Fruit fly (Drosophila melanogaster) whole organism, embryonic: ENCODE data around the gene FASN2.

Source experiments
- CG10147 ChIP-seq: fragments of 200-800 bp; sonication (Bioruptor generic); optimal IDR thresholded peaks from 2 replicates; lab custom pipeline; 2019; ENCODE audit warnings: missing biosample characterization, mild to moderate bottlenecking, missing genetic modification characterization, moderate library complexity
- CG10565 ChIP-seq: fragments of 200-800 bp; sonication (Bioruptor generic); optimal IDR thresholded peaks from 3 replicates; lab custom pipeline; 2016; ENCODE audit warnings: missing biosample characterization, mild to moderate bottlenecking, missing genetic modification characterization
- CG11695 ChIP-seq: fragments of 200-800 bp; sonication (Bioruptor generic); IDR thresholded peaks from 3 replicates; pipeline ENCODE4 v1.3.6; 2022; ENCODE audit warnings: missing biosample characterization, missing genetic modification characterization
- CG12219 ChIP-seq: fragments of 200-800 bp; sonication (Bioruptor generic); optimal IDR thresholded peaks from 3 replicates; lab custom pipeline; 2018; ENCODE audit warnings: missing biosample characterization, mild to moderate bottlenecking, missing genetic modification characterization
- CG12391 ChIP-seq: fragments of 200-800 bp; sonication (Bioruptor generic); optimal IDR thresholded peaks from 3 replicates; lab custom pipeline; 2018; ENCODE audit warnings: missing biosample characterization, mild to moderate bottlenecking, missing genetic modification characterization, moderate library complexity
- CG14860 ChIP-seq: fragments of 200-800 bp; sonication (Bioruptor generic); IDR thresholded peaks from 3 replicates; pipeline ENCODE4 v1.3.6; 2022; ENCODE audit warnings: missing biosample characterization, missing genetic modification characterization; ENCODE audit not compliant: partially characterized antibody
- CG15696 ChIP-seq: fragments of 200-800 bp; sonication (Bioruptor generic); optimal IDR thresholded peaks from 2 replicates; lab custom pipeline; 2019; ENCODE audit warnings: missing biosample characterization, mild to moderate bottlenecking, missing genetic modification characterization, moderate library complexity
- CG16813 ChIP-seq: fragments of 200-800 bp; sonication (Bioruptor generic); IDR thresholded peaks from 3 replicates; pipeline ENCODE4 v1.3.6; 2022; ENCODE audit warnings: missing biosample characterization, missing genetic modification characterization; ENCODE audit not compliant: partially characterized antibody
- CG17829 ChIP-seq: fragments of 200-800 bp; optimal IDR thresholded peaks from 2 replicates; lab custom pipeline; 2019; ENCODE audit warnings: missing biosample characterization, mild to moderate bottlenecking, missing genetic modification characterization, moderate library complexity
- CG2712 ChIP-seq: fragments of 200-800 bp; optimal IDR thresholded peaks from 3 replicates; lab custom pipeline; 2019; ENCODE audit warnings: missing biosample characterization, mild to moderate bottlenecking, missing genetic modification characterization, moderate library complexity
- CG30403 ChIP-seq: fragments of 200-800 bp; sonication (Bioruptor generic); optimal IDR thresholded peaks from 3 replicates; lab custom pipeline; 2016; ENCODE audit warnings: missing biosample characterization, missing genetic modification characterization
- CG31441 ChIP-seq: fragments of 200-800 bp; sonication (Bioruptor generic); IDR thresholded peaks from 2 replicates; pipeline ENCODE4 v1.3.6; 2022; ENCODE audit warnings: missing biosample characterization, missing genetic modification characterization
- CG3163 ChIP-seq: fragments of 200-800 bp; sonication (Bioruptor generic); optimal IDR thresholded peaks from 3 replicates; lab custom pipeline; 2016; ENCODE audit warnings: missing biosample characterization, missing genetic modification characterization
- CG34376 ChIP-seq: fragments of 200-800 bp; sonication (Bioruptor generic); optimal IDR thresholded peaks from 2 replicates; lab custom pipeline; 2018; ENCODE audit warnings: missing biosample characterization, mild to moderate bottlenecking, missing genetic modification characterization
- CG3726 ChIP-seq: fragments of 200-800 bp; sonication (Bioruptor generic); IDR thresholded peaks from 3 replicates; pipeline ENCODE4, ENCODE4 v1.3.6; 2022; ENCODE audit warnings: missing biosample characterization, missing genetic modification characterization
- CG8089 ChIP-seq: fragments of 200-800 bp; sonication (Bioruptor generic); optimal IDR thresholded peaks from 3 replicates; lab custom pipeline; 2016; ENCODE audit warnings: missing biosample characterization, missing genetic modification characterization
- CG9817 ChIP-seq: fragments of 200-800 bp; sonication (Bioruptor generic); optimal IDR thresholded peaks from 2 replicates; lab custom pipeline; 2018; ENCODE audit warnings: missing biosample characterization, mild to moderate bottlenecking, missing genetic modification characterization, moderate library complexity
- CrebB ChIP-seq: fragments of 200-800 bp; sonication (Bioruptor generic); optimal IDR thresholded peaks from 3 replicates; lab custom pipeline; 2018; ENCODE audit warnings: missing biosample characterization, mild to moderate bottlenecking, missing genetic modification characterization
- Dip2 ChIP-seq: fragments of 200-800 bp; sonication (Bioruptor generic); IDR thresholded peaks from 2 replicates; pipeline ENCODE4 v1.3.6; 2022; ENCODE audit warnings: missing biosample characterization, missing genetic modification characterization
- Doc2 ChIP-seq: fragments of 200-800 bp; sonication (Bioruptor generic); IDR thresholded peaks from 2 replicates; pipeline ENCODE4 v1.3.6; 2022; ENCODE audit warnings: missing biosample characterization, missing genetic modification characterization
- Eip74EF ChIP-seq, 2 experiments: fragments of 200-800 bp in 1 of 2; fragments of >200 bp in 1 of 2; sonication (Bioruptor generic) in 1 of 2; optimal IDR thresholded peaks; 2 replicates each; lab custom pipeline; 2017 to 2019; ENCODE audit warnings: missing biosample characterization in 2 of 2, missing genetic modification characterization in 2 of 2, mild to moderate bottlenecking in 1 of 2, moderate library complexity in 1 of 2
- Fer3 ChIP-seq: fragments of 200-800 bp; sonication (Bioruptor generic); optimal IDR thresholded peaks from 2 replicates; lab custom pipeline; 2018; ENCODE audit warnings: missing biosample characterization, mild to moderate bottlenecking, missing genetic modification characterization, moderate library complexity
- H15 ChIP-seq: fragments of 200-800 bp; sonication (Bioruptor generic); IDR thresholded peaks from 3 replicates; pipeline ENCODE4 v1.3.6; 2022; ENCODE audit warnings: missing biosample characterization, missing genetic modification characterization
- Lim3 ChIP-seq: fragments of 200-800 bp; sonication (Bioruptor generic); IDR thresholded peaks from 2 replicates; pipeline ENCODE4 v1.3.6; 2022; ENCODE audit warnings: missing biosample characterization, missing genetic modification characterization
- Optix ChIP-seq: fragments of 200-800 bp; sonication (Bioruptor generic); IDR thresholded peaks from 3 replicates; pipeline ENCODE4 v1.3.6; 2022; ENCODE audit warnings: missing biosample characterization, missing genetic modification characterization
- Stat92E ChIP-seq, 3 experiments: fragments of >200 bp in 2 of 3; fragments of 200-800 bp in 1 of 3; sonication (Bioruptor generic) in 1 of 3; optimal IDR thresholded peaks; 2 replicates each; lab custom pipeline; 2017 to 2019; ENCODE audit warnings: missing biosample characterization in 3 of 3, missing genetic modification characterization in 3 of 3, mild to moderate bottlenecking in 1 of 3, moderate library complexity in 1 of 3
- Taf1 ChIP-seq: fragments of 200-800 bp; sonication (Bioruptor generic); IDR thresholded peaks from 2 replicates; pipeline ENCODE4 v1.3.6; 2022; ENCODE audit warnings: missing biosample characterization, missing genetic modification characterization
- YL-1 ChIP-seq: fragments of 200-800 bp; sonication (Bioruptor generic); optimal IDR thresholded peaks from 3 replicates; lab custom pipeline; 2017; ENCODE audit warnings: missing biosample characterization, mild to moderate bottlenecking, missing genetic modification characterization
- ash1 ChIP-seq: fragments of 200-800 bp; sonication (Bioruptor generic); optimal IDR thresholded peaks from 2 replicates; lab custom pipeline; 2018; ENCODE audit warnings: missing biosample characterization, mild to moderate bottlenecking, missing genetic modification characterization
- btn ChIP-seq: fragments of 200-800 bp; sonication (Bioruptor generic); optimal IDR thresholded peaks from 2 replicates; lab custom pipeline; 2016; ENCODE audit warnings: missing biosample characterization, missing genetic modification characterization
- dmrt11E ChIP-seq: fragments of 200-800 bp; sonication (Bioruptor generic); optimal IDR thresholded peaks from 3 replicates; lab custom pipeline; 2018; ENCODE audit warnings: missing biosample characterization, mild to moderate bottlenecking, missing genetic modification characterization, moderate library complexity
- dmrt99B ChIP-seq: fragments of 200-800 bp; sonication (Bioruptor generic); optimal IDR thresholded peaks from 2 replicates; lab custom pipeline; 2018; ENCODE audit warnings: missing biosample characterization, mild to moderate bottlenecking, missing genetic modification characterization, moderate library complexity
- ewg ChIP-seq: fragments of 200-800 bp; sonication (Bioruptor generic); optimal IDR thresholded peaks from 3 replicates; lab custom pipeline; 2017; ENCODE audit warnings: mild to moderate bottlenecking, missing biosample characterization, missing genetic modification reagents, missing genetic modification characterization
- exex ChIP-seq: fragments of 200-800 bp; sonication (Bioruptor generic); optimal IDR thresholded peaks from 4 replicates; lab custom pipeline; 2018; ENCODE audit warnings: missing biosample characterization, mild to moderate bottlenecking, missing genetic modification characterization, moderate library complexity
- eyg ChIP-seq: fragments of 200-800 bp; sonication (Bioruptor generic); optimal IDR thresholded peaks from 3 replicates; lab custom pipeline; 2016; ENCODE audit warnings: missing biosample characterization, missing genetic modification characterization
- fd96Cb ChIP-seq: fragments of 200-800 bp; sonication (Bioruptor generic); optimal IDR thresholded peaks from 2 replicates; lab custom pipeline; 2018; ENCODE audit warnings: missing biosample characterization, mild to moderate bottlenecking, missing genetic modification characterization, moderate library complexity
- hkb ChIP-seq, 2 experiments: fragments of 200-800 bp in 1 of 2; fragments of >200 bp in 1 of 2; sonication (Bioruptor generic) in 1 of 2; IDR thresholded peaks in 1 of 2; optimal IDR thresholded peaks in 1 of 2; 2 replicates each; pipeline versions ENCODE4 v1.3.6 to Lab custom; 2017 to 2022; ENCODE audit warnings: missing biosample characterization in 1 of 2, missing genetic modification characterization in 1 of 2
- ind ChIP-seq: fragments of 200-800 bp; sonication (Bioruptor generic); optimal IDR thresholded peaks from 3 replicates; lab custom pipeline; 2016; ENCODE audit warnings: missing biosample characterization, missing genetic modification characterization
- lmd ChIP-seq: fragments of 200-800 bp; sonication (Bioruptor generic); IDR thresholded peaks from 2 replicates; pipeline ENCODE4 v1.3.6; 2022; ENCODE audit warnings: missing biosample characterization, missing genetic modification characterization
- luna ChIP-seq: fragments of 200-800 bp; sonication (Bioruptor generic); optimal IDR thresholded peaks from 2 replicates; lab custom pipeline; 2016; ENCODE audit warnings: missing biosample characterization, missing genetic modification characterization
- onecut ChIP-seq: fragments of 200-800 bp; sonication (Bioruptor generic); IDR thresholded peaks from 2 replicates; pipeline ENCODE4 v1.3.6; 2022; ENCODE audit warnings: missing biosample characterization, missing genetic modification characterization
- pb ChIP-seq: fragments of 200-800 bp; sonication (Bioruptor generic); optimal IDR thresholded peaks from 3 replicates; lab custom pipeline; 2016; ENCODE audit warnings: missing biosample characterization, missing genetic modification characterization
- ro ChIP-seq: fragments of 200-800 bp; sonication (Bioruptor generic); IDR thresholded peaks from 2 replicates; pipeline ENCODE4 v1.3.6; 2022; ENCODE audit warnings: missing biosample characterization, missing genetic modification characterization
- row ChIP-seq: fragments of 200-800 bp; sonication (Bioruptor generic); IDR thresholded peaks from 3 replicates; pipeline ENCODE4 v1.3.6; 2022; ENCODE audit warnings: missing biosample characterization, missing genetic modification characterization
- run ChIP-seq: fragments of 200-800 bp; sonication (Bioruptor generic); optimal IDR thresholded peaks from 3 replicates; lab custom pipeline; 2018; ENCODE audit warnings: missing biosample characterization, mild to moderate bottlenecking, missing genetic modification characterization
- sd ChIP-seq: fragments of 200-800 bp; sonication (Bioruptor generic); optimal IDR thresholded peaks from 3 replicates; lab custom pipeline; 2018; ENCODE audit warnings: missing biosample characterization, mild to moderate bottlenecking, missing genetic modification characterization, moderate library complexity
- sisA ChIP-seq: fragments of 200-800 bp; sonication (Bioruptor generic); IDR thresholded peaks from 2 replicates; pipeline ENCODE4 v1.3.6; 2022; ENCODE audit warnings: missing biosample characterization, missing genetic modification characterization
- so ChIP-seq: fragments of 200-800 bp; sonication (Bioruptor generic); IDR thresholded peaks from 3 replicates; pipeline ENCODE4 v1.3.6; 2022; ENCODE audit warnings: missing biosample characterization, missing genetic modification characterization
- sug ChIP-seq: fragments of 200-800 bp; optimal IDR thresholded peaks from 2 replicates; lab custom pipeline; 2019; ENCODE audit warnings: missing biosample characterization, mild to moderate bottlenecking, missing genetic modification characterization, moderate library complexity
- wek ChIP-seq: fragments of 200-800 bp; sonication (Bioruptor generic); optimal IDR thresholded peaks from 3 replicates; lab custom pipeline; 2018; ENCODE audit warnings: missing biosample characterization, mild to moderate bottlenecking, missing genetic modification characterization, moderate library complexity

FASN2 gene

DNA sequence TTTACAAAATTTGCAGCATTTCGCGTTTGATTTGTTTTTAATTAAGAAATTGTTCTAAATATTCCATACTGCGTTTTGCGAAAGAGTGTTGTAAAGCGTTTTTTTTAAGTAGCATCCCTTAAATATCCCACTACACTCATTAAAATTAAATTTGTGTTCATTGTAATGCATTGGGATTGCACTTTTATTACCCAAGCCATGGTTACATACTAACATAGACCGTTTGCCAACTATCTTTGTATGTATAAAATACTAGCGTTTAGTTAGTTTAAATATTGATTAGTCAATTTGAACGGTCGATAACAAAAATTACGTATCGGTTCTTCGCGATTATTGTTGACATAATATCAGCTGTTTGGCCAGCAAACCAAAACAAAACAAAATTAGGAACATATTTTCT, 4.0 kb upstream of the FASN2 start, which contains the start of the genes cnir and CG17221 (continued):
- TF ChIP-seq YL-1 (GFP tag; lab: Kevin White, UChicago) (peak; percentile 77), fd96Cb (tag; lab: Kevin White, UChicago) (peak; percentile 42), CG10147 (peak; percentile 55), sd (tag; lab: Kevin White, UChicago) (peak; percentile 23), sisA (no peak; the same call in 1 of the 2 replicates), hkb (optimal IDR thresholded peaks at IDR 0.05; lab: Kevin White, UChicago) (no peak), hkb (GFP tag; IDR thresholded peaks at IDR 0.05; lab: Robert Waterston, UW) (no peak), CG2712 (tag; lab: Kevin White, UChicago) (peak; percentile 72), CG9817 (tag; lab: Kevin White, UChicago) (peak; percentile 72), ind (GFP tag; lab: Kevin White, UChicago) (peak; percentile 73), Stat92E (GFP tag; optimal IDR thresholded peaks at IDR 0.05; lab: Kevin White, UChicago) (no peak), ewg (no peak), H15 (GFP tag; lab: Robert Waterston, UW) (no peak), Eip74EF (GFP tag; optimal IDR thresholded peaks at IDR 0.05; lab: Kevin White, UChicago) (peak in 1 of 2 experiments; percentile 12), CG3163 (peak; percentile 15), CG30403 (peak; percentile 78), CG3726 (GFP tag; lab: Robert Waterston, UW) (no peak), ash1 (GFP tag; lab: Kevin White, UChicago) (no peak), CG14860 (no peak), lmd (GFP tag; lab: Robert Waterston, UW) (no peak), CrebB (peak; percentile 34), CG16813 (GFP tag; lab: Robert Waterston, UW) (no peak), CG31441 (GFP tag; lab: Robert Waterston, UW) (peak; percentile 53), CG12391 (tag; lab: Kevin White, UChicago) (peak; percentile 78), ro (GFP tag; lab: Robert Waterston, UW) (no peak), Optix (GFP tag; lab: Robert Waterston, UW) (no peak), CG15696 (tag; lab: Kevin White, UChicago) (peak; percentile 41), sug (tag; lab: Kevin White, UChicago) (peak; percentile 78), wek (GFP tag; lab: Kevin White, UChicago) (no peak), exex (tag; lab: Kevin White, UChicago) (peak; percentile 74), dmrt99B (tag; lab: Kevin White, UChicago) (peak; percentile 51), pb (GFP tag; lab: Kevin White, UChicago) (peak; percentile 13), onecut (GFP tag; lab: Robert Waterston, UW) (peak; percentile 88), CG10565 (no peak), Fer3 (peak; percentile 66), Lim3 (GFP tag; lab: Robert Waterston, UW) (no peak), Dip2 (GFP tag; lab: Robert Waterston, UW) (no peak), CG11695 (GFP tag; lab: Robert Waterston, UW) (peak; percentile 48; the same call in 1 of the 3 replicates), CG17829 (tag; lab: Kevin White, UChicago) (peak; percentile 68), eyg (peak; percentile 27), CG8089 (peak; percentile 41), btn (peak; percentile 38), Taf1 (GFP tag; lab: Robert Waterston, UW) (no peak), CG34376 (GFP tag; lab: Kevin White, UChicago) (peak; percentile 59), luna (GFP tag; lab: Kevin White, UChicago) (peak; percentile 51), CG12219 (GFP tag; lab: Kevin White, UChicago) (peak; percentile 48), row (peak; percentile 63), run (no peak), dmrt11E (peak; percentile 51), Doc2 (no peak), so (GFP tag; lab: Robert Waterston, UW) (no peak)
